Worm (Caenorhabditis elegans) whole organism, L4 larva: ENCODE measurements around the gene lron-10.
A peak's percentile ranks its signal among the peaks of the same experiment; 100 is the strongest.

ENCODE experiments used
- D1046.2 ChIP-seq: fragments of 200-800 bp; sonication (Bioruptor generic); IDR thresholded peaks from 2 replicates; pipeline ENCODE4 v1.3.6; 2022; ENCODE audit warnings: missing genetic modification characterization, missing compliant biosample characterization
- F26F4.8 ChIP-seq: fragments of 200-800 bp; sonication (Bioruptor generic); conservative IDR thresholded peaks from 2 replicates; pipeline ENCODE4 v1.3.6; 2022; ENCODE audit warnings: missing genetic modification characterization, missing compliant biosample characterization
- F37D6.2 ChIP-seq: sonication (generic microtip); optimal IDR thresholded peaks from 2 replicates; lab custom pipeline; 2016; ENCODE audit warnings: mild to moderate bottlenecking, missing genetic modification characterization, missing compliant biosample characterization
- T20F7.1 ChIP-seq: fragments of 200-800 bp; sonication (Bioruptor generic); optimal IDR thresholded peaks from 2 replicates; lab custom pipeline; 2018; ENCODE audit warnings: mild to moderate bottlenecking, missing genetic modification characterization, missing compliant biosample characterization
- T26A8.4 ChIP-seq: fragments of 200-800 bp; sonication (Bioruptor generic); IDR thresholded peaks from 2 replicates; pipeline ENCODE4 v1.3.6; 2022; ENCODE audit warnings: missing genetic modification characterization, missing compliant biosample characterization
- Y5F2A.4 ChIP-seq: fragments of 200-800 bp; sonication (Bioruptor generic); optimal IDR thresholded peaks from 2 replicates; lab custom pipeline; 2018; ENCODE audit warnings: mild to moderate bottlenecking, missing genetic modification characterization, missing compliant biosample characterization
- Y75B8A.6 ChIP-seq: fragments of 200-800 bp; sonication (Bioruptor generic); IDR thresholded peaks from 2 replicates; pipeline ENCODE4 v1.3.6; 2022; ENCODE audit warnings: missing genetic modification reagents, missing genetic modification characterization, missing compliant biosample characterization
- ZK337.2 ChIP-seq: fragments of 200-800 bp; sonication (Bioruptor generic); IDR thresholded peaks from 2 replicates; pipeline ENCODE4 v1.3.6; 2022; ENCODE audit warnings: missing genetic modification reagents, missing genetic modification characterization, missing compliant biosample characterization
- aha-1 ChIP-seq: fragments of 150-350 bp; peaks from one replicate; lab custom pipeline; 2014; ENCODE audit warnings: missing biosample characterization, missing genetic modification characterization
- ceh-20 ChIP-seq: fragments of 200-800 bp; sonication (Bioruptor generic); IDR thresholded peaks from 2 replicates; pipeline ENCODE4 v1.3.6; 2022; ENCODE audit warnings: missing genetic modification reagents, missing genetic modification characterization, missing compliant biosample characterization
- ceh-28 ChIP-seq: fragments of 150-350 bp; optimal IDR thresholded peaks from 2 replicates; lab custom pipeline; 2014; ENCODE audit warnings: missing biosample characterization, missing genetic modification reagents, missing genetic modification characterization
- ceh-82 ChIP-seq: sonication (generic microtip); optimal IDR thresholded peaks from 2 replicates; lab custom pipeline; 2017; ENCODE audit warnings: missing biosample characterization, missing genetic modification characterization
- ctbp-1 ChIP-seq: fragments of 200-800 bp; sonication (Bioruptor generic); IDR thresholded peaks from 2 replicates; pipeline ENCODE4 v1.3.6; 2022; ENCODE audit warnings: missing genetic modification reagents, missing genetic modification characterization, missing compliant biosample characterization
- daf-12 ChIP-seq: fragments of 150-350 bp; optimal IDR thresholded peaks from 2 replicates; lab custom pipeline; 2014; ENCODE audit warnings: missing biosample characterization, missing genetic modification reagents, missing genetic modification characterization
- dpl-1 ChIP-seq: fragments of 150-350 bp; optimal IDR thresholded peaks from 2 replicates; lab custom pipeline; 2014; ENCODE audit warnings: missing biosample characterization, missing genetic modification reagents, missing genetic modification characterization
- dve-1 ChIP-seq: sonication (generic microtip); optimal IDR thresholded peaks from 2 replicates; lab custom pipeline; 2017; ENCODE audit warnings: antibody characterized with exemption, mild to moderate bottlenecking, missing genetic modification characterization, missing compliant biosample characterization; ENCODE audit not compliant: insufficient read depth
- egl-27 ChIP-seq: sonication (generic microtip); optimal IDR thresholded peaks from 3 replicates; lab custom pipeline; 2017; ENCODE audit warnings: missing biosample characterization, missing genetic modification reagents, missing genetic modification characterization
- hlh-11 ChIP-seq: fragments of 200-800 bp; sonication (Bioruptor generic); optimal IDR thresholded peaks from 2 replicates; lab custom pipeline; 2018; ENCODE audit warnings: mild to moderate bottlenecking, missing genetic modification characterization, missing compliant biosample characterization
- hlh-30 ChIP-seq: sonication (generic microtip); optimal IDR thresholded peaks from 2 replicates; lab custom pipeline; 2017; ENCODE audit warnings: antibody characterized with exemption, mild to moderate bottlenecking, missing genetic modification characterization, missing compliant biosample characterization; ENCODE audit not compliant: insufficient read depth
- hmg-1.1 ChIP-seq: fragments of 200-800 bp; sonication (Bioruptor generic); IDR thresholded peaks from 2 replicates; pipeline ENCODE4 v1.3.6; 2022; ENCODE audit warnings: missing genetic modification reagents, missing genetic modification characterization, missing compliant biosample characterization
- jun-1 ChIP-seq: fragments of 150-350 bp; optimal IDR thresholded peaks from 2 replicates; lab custom pipeline; 2014; ENCODE audit warnings: missing biosample characterization, missing genetic modification reagents, missing genetic modification characterization
- lin-1 ChIP-seq: fragments of 200-800 bp; sonication (Bioruptor generic); IDR thresholded peaks from 2 replicates; pipeline ENCODE4 v1.3.6; 2022; ENCODE audit warnings: missing genetic modification reagents, missing genetic modification characterization, missing compliant biosample characterization
- lin-15B ChIP-seq: fragments of 150-350 bp; sonication (generic microtip); optimal IDR thresholded peaks from 3 replicates; lab custom pipeline; 2014; ENCODE audit warnings: missing biosample characterization, missing genetic modification characterization
- lsy-2 ChIP-seq, 2 experiments: fragments of 150-350 bp in 1 of 2; sonication (generic microtip) in 1 of 2; optimal IDR thresholded peaks; 2 replicates each; lab custom pipeline; 2014 to 2017; ENCODE audit warnings: missing biosample characterization in 2 of 2, missing genetic modification characterization in 2 of 2
- madf-9 ChIP-seq: fragments of 200-800 bp; sonication (Bioruptor generic); conservative IDR thresholded peaks from 2 replicates; pipeline ENCODE4 v1.3.6; 2022; ENCODE audit warnings: missing genetic modification reagents, missing genetic modification characterization, missing compliant biosample characterization
- mdt-29 ChIP-seq: fragments of 200-800 bp; sonication (Bioruptor generic); IDR thresholded peaks from 2 replicates; pipeline ENCODE4 v1.3.6; 2022; ENCODE audit warnings: missing genetic modification reagents, missing genetic modification characterization, missing compliant biosample characterization
- mes-2 ChIP-seq: sonication (generic microtip); optimal IDR thresholded peaks from 2 replicates; lab custom pipeline; 2016; ENCODE audit warnings: missing genotype, mild to moderate bottlenecking, missing genetic modification characterization, missing compliant biosample characterization; ENCODE audit not compliant: poor library complexity, severe bottlenecking
- mxl-3 ChIP-seq: fragments of 200-800 bp; sonication (Bioruptor generic); optimal IDR thresholded peaks from 2 replicates; lab custom pipeline; 2018; ENCODE audit warnings: mild to moderate bottlenecking, missing genetic modification characterization, missing compliant biosample characterization
- nhr-102 ChIP-seq: sonication (generic microtip); optimal IDR thresholded peaks from 2 replicates; lab custom pipeline; 2016; ENCODE audit warnings: mild to moderate bottlenecking, missing genetic modification characterization, moderate library complexity, missing compliant biosample characterization
- nhr-11 ChIP-seq: fragments of 150-350 bp; optimal IDR thresholded peaks from 2 replicates; lab custom pipeline; 2014; ENCODE audit warnings: missing biosample characterization, missing genetic modification characterization
- pha-4 ChIP-seq, 2 experiments: fragments of 150-350 bp in 1 of 2; fragments of 200-800 bp in 1 of 2; sonication (Bioruptor generic) in 1 of 2; IDR thresholded peaks in 1 of 2; optimal IDR thresholded peaks in 1 of 2; 2 replicates each; pipeline versions ENCODE4 v1.3.6 to Lab custom; 2014 to 2022; ENCODE audit warnings: missing genetic modification characterization in 2 of 2, missing genetic modification reagents in 2 of 2, missing biosample characterization in 1 of 2, missing compliant biosample characterization in 1 of 2
- pqm-1 ChIP-seq: sonication (generic microtip); optimal IDR thresholded peaks from 2 replicates; lab custom pipeline; 2017; ENCODE audit warnings: missing biosample characterization, missing genetic modification characterization
- rbr-2 ChIP-seq: sonication (generic microtip); optimal IDR thresholded peaks from 2 replicates; lab custom pipeline; 2016; ENCODE audit warnings: missing genotype, missing genetic modification characterization, missing compliant biosample characterization
- saeg-2 ChIP-seq: fragments of 200-800 bp; sonication (Bioruptor generic); IDR thresholded peaks from 2 replicates; pipeline ENCODE4 v1.3.6; 2022; ENCODE audit warnings: missing genetic modification reagents, missing genetic modification characterization, missing compliant biosample characterization
- spr-1 ChIP-seq: sonication (generic microtip); optimal IDR thresholded peaks from 2 replicates; lab custom pipeline; 2016; ENCODE audit warnings: mild to moderate bottlenecking, missing genetic modification characterization, missing compliant biosample characterization
- spr-3 ChIP-seq: fragments of 200-800 bp; sonication (Bioruptor generic); optimal IDR thresholded peaks from 2 replicates; lab custom pipeline; 2018; ENCODE audit warnings: mild to moderate bottlenecking, missing genetic modification characterization, missing compliant biosample characterization
- tag-97 ChIP-seq: fragments of 200-800 bp; sonication (Bioruptor generic); IDR thresholded peaks from 2 replicates; pipeline ENCODE4 v1.3.6; 2022; ENCODE audit warnings: missing genetic modification characterization, missing compliant biosample characterization
- unc-130 ChIP-seq: sonication (generic microtip); optimal IDR thresholded peaks from 2 replicates; lab custom pipeline; 2016; ENCODE audit warnings: missing genetic modification reagents, missing genetic modification characterization, missing compliant biosample characterization
- unc-39 ChIP-seq: sonication (generic microtip); optimal IDR thresholded peaks from 2 replicates; lab custom pipeline; 2017; ENCODE audit warnings: missing biosample characterization, missing genetic modification characterization
- unc-62 ChIP-seq, 3 experiments: fragments of 150-350 bp in 1 of 3; sonication (generic microtip); optimal IDR thresholded peaks in 2 of 3; peaks in 1 of 3; 1 replicate in 1 of 3; 2 replicates in 2 of 3; lab custom pipeline; 2014 to 2017; ENCODE audit warnings: missing biosample characterization in 3 of 3, missing genetic modification characterization in 3 of 3, missing genetic modification reagents in 3 of 3, missing genotype in 1 of 3
- zfp-2 ChIP-seq: sonication (generic microtip); optimal IDR thresholded peaks from 2 replicates; lab custom pipeline; 2016; ENCODE audit warnings: mild to moderate bottlenecking, missing genetic modification characterization, missing compliant biosample characterization
- zfp-3 ChIP-seq: fragments of 200-800 bp; sonication (Bioruptor generic); conservative IDR thresholded peaks from 2 replicates; pipeline ENCODE4 v1.3.6; 2022; ENCODE audit warnings: missing genetic modification reagents, missing genetic modification characterization, missing compliant biosample characterization
- zip-11 ChIP-seq: fragments of 200-800 bp; sonication (Bioruptor generic); IDR thresholded peaks from 2 replicates; pipeline ENCODE4 v1.3.6; 2022; ENCODE audit warnings: missing genetic modification characterization, missing compliant biosample characterization
- zip-2 ChIP-seq: fragments of 150-350 bp; optimal IDR thresholded peaks from 2 replicates; lab custom pipeline; 2014; ENCODE audit warnings: missing biosample characterization, missing genetic modification characterization

The lron-10 gene

DNA sequence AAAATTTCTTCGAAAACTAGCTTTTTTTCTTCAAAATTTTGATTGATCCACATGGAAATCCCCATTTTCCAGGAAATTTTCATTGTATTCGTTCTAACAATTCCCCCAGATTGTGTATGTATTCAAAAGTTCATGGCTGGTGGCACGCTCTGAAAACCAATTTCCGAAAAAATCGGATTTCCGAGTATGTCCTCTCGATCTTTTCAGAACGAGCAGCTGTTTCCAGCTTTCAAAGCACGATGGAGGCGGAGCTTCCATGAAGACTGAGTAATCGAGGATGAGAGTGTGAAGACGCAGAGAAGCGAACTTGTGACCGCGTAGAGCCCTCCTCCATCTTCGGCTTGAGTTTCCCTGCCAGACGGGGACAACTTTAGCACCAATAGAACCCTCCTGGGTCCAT, 16.8 kb downstream of the lron-10 start:
- no peak for TF ChIP-seq daf-12
- 0 out of 2 replicates have a peak, but pooled peaks have one; percentile 35 for TF ChIP-seq ctbp-1 (GFP tag; lab: Robert Waterston, UW)
- TF ChIP-seq mxl-3 (GFP tag; lab: Kevin White, UChicago) = no peak
- TF ChIP-seq F26F4.8 = no peak
- no peak for TF ChIP-seq zfp-3 (GFP tag; lab: Robert Waterston, UW)
- TF ChIP-seq unc-62 (GFP tag; optimal IDR thresholded peaks at IDR 0.05 in 1 of 2; lab: Kevin White, UChicago) = peak in 1 of 2 experiments; percentile 28
- no peak for TF ChIP-seq unc-62 (tag; optimal IDR thresholded peaks at IDR 0.05; lab: Kevin White, UChicago)
- TF ChIP-seq rbr-2 (tag; lab: Kevin White, UChicago) = no peak
- peak in 1 of 2 experiments; percentile 19 for TF ChIP-seq lsy-2 (tag; optimal IDR thresholded peaks at IDR 0.05; lab: Kevin White, UChicago)
- no peak for TF ChIP-seq ceh-82 (tag; lab: Kevin White, UChicago)
- TF ChIP-seq T20F7.1 (GFP tag; lab: Kevin White, UChicago) = no peak
- TF ChIP-seq nhr-102 (tag; lab: Kevin White, UChicago) = no peak
- no peak for TF ChIP-seq pha-4 (GFP tag; IDR thresholded peaks at IDR 0.05; lab: Robert Waterston, UW)
- no peak for TF ChIP-seq pha-4 (tag; optimal IDR thresholded peaks at IDR 0.05; lab: Kevin White, UChicago)
- no peak for TF ChIP-seq D1046.2 (GFP tag; lab: Robert Waterston, UW)
- TF ChIP-seq unc-39 = no peak
- TF ChIP-seq hlh-11 (tag; lab: Kevin White, UChicago) = no peak
- TF ChIP-seq jun-1 (tag; lab: Kevin White, UChicago) = no peak
- no peak for TF ChIP-seq mes-2
- TF ChIP-seq dpl-1 (GFP tag; lab: Kevin White, UChicago) = no peak
- no peak for TF ChIP-seq mdt-29
- TF ChIP-seq ceh-28 (tag; lab: Kevin White, UChicago) = no peak
- no peak for TF ChIP-seq hmg-1.1
- TF ChIP-seq dve-1 (tag; lab: Kevin White, UChicago) = no peak
- no peak for TF ChIP-seq madf-9 (GFP tag; lab: Robert Waterston, UW)
- TF ChIP-seq Y75B8A.6 = no peak
- TF ChIP-seq hlh-30 (tag; lab: Kevin White, UChicago) = peak; percentile 44
- TF ChIP-seq F37D6.2 (tag; lab: Kevin White, UChicago) = no peak
- TF ChIP-seq pqm-1 (tag; lab: Kevin White, UChicago) = no peak
- no peak for TF ChIP-seq unc-130 (GFP tag; lab: Kevin White, UChicago)
- TF ChIP-seq zip-2 (tag; lab: Kevin White, UChicago) = no peak
- TF ChIP-seq ceh-20 (GFP tag; lab: Robert Waterston, UW) = no peak
- peak; percentile 7 for TF ChIP-seq nhr-11 (tag; lab: Kevin White, UChicago)
- no peak for TF ChIP-seq ZK337.2
- no peak for TF ChIP-seq zfp-2
- TF ChIP-seq lin-15B = no peak
- TF ChIP-seq aha-1 (tag; lab: Kevin White, UChicago) = peak; percentile 46
- no peak for TF ChIP-seq tag-97
- no peak for TF ChIP-seq spr-3 (GFP tag; lab: Kevin White, UChicago)
- TF ChIP-seq spr-1 (tag; lab: Kevin White, UChicago) = no peak
- no peak for TF ChIP-seq Y5F2A.4 (GFP tag; lab: Kevin White, UChicago)
- TF ChIP-seq egl-27 (tag; lab: Kevin White, UChicago) = no peak
- no peak for TF ChIP-seq lin-1 (GFP tag; lab: Robert Waterston, UW)
- TF ChIP-seq saeg-2 (GFP tag; lab: Robert Waterston, UW) = no peak
- no peak for TF ChIP-seq T26A8.4 (GFP tag; lab: Robert Waterston, UW)
- TF ChIP-seq zip-11 = no peak
